Worm (Caenorhabditis elegans) whole organism, L4/young adult: Measurements from ENCODE around the gene F42C5.9.
"Not testable (repeated sequence)": the region's sequence is repeated elsewhere in the genome, so short reads cannot be mapped to it uniquely, and the experiment has no call there.

Source experiments
- W03F9.2 ChIP-seq: fragments of 150-350 bp; optimal IDR thresholded peaks from 2 replicates; lab custom pipeline; 2014; ENCODE audit warnings: missing biosample characterization, missing genetic modification characterization
- dao-5 ChIP-seq: sonication (generic microtip); optimal IDR thresholded peaks from 2 replicates; lab custom pipeline; 2016; ENCODE audit warnings: missing genotype, missing genetic modification characterization, moderate library complexity, missing compliant biosample characterization
- him-1 ChIP-seq: sonication (generic microtip); optimal IDR thresholded peaks from 2 replicates; lab custom pipeline; 2016; ENCODE audit warnings: missing genotype, missing genetic modification reagents, missing genetic modification characterization, missing compliant biosample characterization

Gene F42C5.9

ce11 chrIV:7316613-7317153 is at the start of gene F42C5.9:
TSS of gene F42C5.9 (minus strand) at chrIV:7317103.
- TF ChIP-seq W03F9.2 (tag; lab: Kevin White, UChicago) (peak; percentile 61), him-1 (tag; lab: Kevin White, UChicago) (no peak)

- not testable (repeated sequence) for TF ChIP-seq W03F9.2 (tag; lab: Kevin White, UChicago); dao-5; him-1 (tag; lab: Kevin White, UChicago)
These were observed 48.1 kb upstream of the F42C5.9 start, which contains the start of gene Y40C5A.4 for ce11 chrIV:7365011-7365410. TSS of gene Y40C5A.4 (minus strand) at chrIV:7365111.

ce11 chrIV:7346751-7347150 is 29.8 kb upstream of the F42C5.9 start, which contains the start of gene daf-42:
TSS of gene daf-42 (minus strand) at chrIV:7346851.
- no peak for TF ChIP-seq dao-5
- no peak for TF ChIP-seq him-1 (tag; lab: Kevin White, UChicago)
- TF ChIP-seq W03F9.2 (tag; lab: Kevin White, UChicago) = no peak

- TF ChIP-seq him-1 (tag; lab: Kevin White, UChicago) (no peak), W03F9.2 (tag; lab: Kevin White, UChicago) (no peak), dao-5 (no peak)
These were observed 27.1 kb upstream of the F42C5.9 start for ce11 chrIV:7344020-7344419.

- no peak for TF ChIP-seq dao-5
- no peak for TF ChIP-seq him-1 (tag; lab: Kevin White, UChicago)
- TF ChIP-seq W03F9.2 (tag; lab: Kevin White, UChicago) = no peak
These were observed 25.2 kb upstream of the F42C5.9 start for ce11 chrIV:7342144-7342543.

ce11 chrIV:7339095-7339494 is 22.2 kb upstream of the F42C5.9 start:
- TF ChIP-seq him-1 (tag; lab: Kevin White, UChicago) (no peak), dao-5 (no peak), W03F9.2 (tag; lab: Kevin White, UChicago) (no peak)

- TF ChIP-seq him-1 (tag; lab: Kevin White, UChicago) = no peak
These were observed 21.1 kb upstream of the F42C5.9 start for ce11 chrIV:7338042-7338441.

ce11 chrIV:7332695-7333094 is 15.8 kb upstream of the F42C5.9 start, which contains the start of gene ocr-4:
TSS of gene ocr-4 (minus strand) at chrIV:7332795.
- TF ChIP-seq dao-5 = no peak
- TF ChIP-seq him-1 (tag; lab: Kevin White, UChicago) = no peak
- no peak for TF ChIP-seq W03F9.2 (tag; lab: Kevin White, UChicago)

ce11 chrIV:7328918-7329317 is 12.0 kb upstream of the F42C5.9 start, which contains the start of gene sqst-2:
TSS of gene sqst-2 (minus strand) at chrIV:7328975.
- TF ChIP-seq him-1 (tag; lab: Kevin White, UChicago) = no peak
- TF ChIP-seq W03F9.2 (tag; lab: Kevin White, UChicago) = no peak
- no peak for TF ChIP-seq dao-5

ce11 chrIV:7326613-7327149 is 9.8 kb upstream of the F42C5.9 start, which contains the start of gene ifo-1:
TSS of gene ifo-1 (minus strand) at chrIV:7326663.
- TF ChIP-seq him-1 (tag; lab: Kevin White, UChicago) (no peak), dao-5 (no peak), W03F9.2 (tag; lab: Kevin White, UChicago) (no peak)

- TF ChIP-seq him-1 (tag; lab: Kevin White, UChicago) = no peak
- no peak for TF ChIP-seq W03F9.2 (tag; lab: Kevin White, UChicago)
These were observed 8.8 kb upstream of the F42C5.9 start for ce11 chrIV:7325698-7326097.

- TF ChIP-seq dao-5 = no peak
- TF ChIP-seq W03F9.2 (tag; lab: Kevin White, UChicago) = no peak
- TF ChIP-seq him-1 (tag; lab: Kevin White, UChicago) = no peak
These were observed 8.0 kb upstream of the F42C5.9 start for ce11 chrIV:7324913-7325312.

ce11 chrIV:7323904-7324303 is 7.0 kb upstream of the F42C5.9 start:
- no peak for TF ChIP-seq W03F9.2 (tag; lab: Kevin White, UChicago)
- TF ChIP-seq him-1 (tag; lab: Kevin White, UChicago) = no peak
- no peak for TF ChIP-seq dao-5

- TF ChIP-seq W03F9.2 (tag; lab: Kevin White, UChicago) = no peak
- no peak for TF ChIP-seq dao-5
- TF ChIP-seq him-1 (tag; lab: Kevin White, UChicago) = no peak
These were observed 3.8 kb upstream of the F42C5.9 start for ce11 chrIV:7320688-7321087.
